Fruit fly (Drosophila melanogaster) whole organism, prepupa: ENCODE data around the gene CG32712.

Experiments used
- Blimp-1 ChIP-seq: fragments of 200-800 bp; sonication (Bioruptor generic); optimal IDR thresholded peaks from 3 replicates; lab custom pipeline; 2017; ENCODE audit warnings: missing biosample characterization, missing genetic modification characterization, mild to moderate bottlenecking, moderate library complexity, missing genetic modification reagents
- CG10631 ChIP-seq: fragments of 200-800 bp; sonication (Bioruptor generic); optimal IDR thresholded peaks from 2 replicates; lab custom pipeline; 2016; ENCODE audit warnings: missing biosample characterization, missing genetic modification characterization
- CG10669 ChIP-seq: fragments of 200-800 bp; sonication (Bioruptor generic); optimal IDR thresholded peaks from 3 replicates; lab custom pipeline; 2018; ENCODE audit warnings: missing biosample characterization, mild to moderate bottlenecking, missing genetic modification characterization, moderate library complexity
- CG11762 ChIP-seq: fragments of 200-800 bp; sonication (Bioruptor generic); optimal IDR thresholded peaks from 3 replicates; lab custom pipeline; 2016; ENCODE audit warnings: missing biosample characterization, missing genetic modification characterization; ENCODE audit not compliant: insufficient read depth
- CG11902 ChIP-seq: fragments of 200-800 bp; sonication (Bioruptor generic); optimal IDR thresholded peaks from 3 replicates; lab custom pipeline; 2016; ENCODE audit warnings: missing biosample characterization, missing genetic modification characterization
- CG1621 ChIP-seq: fragments of 200-800 bp; sonication (Bioruptor generic); optimal IDR thresholded peaks from 3 replicates; lab custom pipeline; 2018; ENCODE audit warnings: missing biosample characterization, mild to moderate bottlenecking, missing genetic modification characterization
- CG16779 ChIP-seq: fragments of 200-800 bp; sonication (Bioruptor generic); optimal IDR thresholded peaks from 3 replicates; lab custom pipeline; 2017; ENCODE audit warnings: missing biosample characterization, mild to moderate bottlenecking, missing genetic modification characterization
- CG3032 ChIP-seq: fragments of 200-800 bp; optimal IDR thresholded peaks from 2 replicates; lab custom pipeline; 2019; ENCODE audit warnings: missing biosample characterization, mild to moderate bottlenecking, missing genetic modification characterization, moderate library complexity
- CG31627 ChIP-seq: fragments of 200-800 bp; sonication (Bioruptor generic); optimal IDR thresholded peaks from 3 replicates; lab custom pipeline; 2016; ENCODE audit warnings: missing biosample characterization, missing genetic modification characterization
- CG34406 ChIP-seq: fragments of 200-800 bp; sonication (Bioruptor generic); optimal IDR thresholded peaks from 3 replicates; lab custom pipeline; 2016; ENCODE audit warnings: missing biosample characterization, missing genetic modification characterization
- CG4318 ChIP-seq: fragments of 200-800 bp; sonication (Bioruptor generic); optimal IDR thresholded peaks from 3 replicates; lab custom pipeline; 2017; ENCODE audit warnings: missing biosample characterization, mild to moderate bottlenecking, missing genetic modification characterization
- CG6276 ChIP-seq: fragments of 200-800 bp; sonication (Bioruptor generic); optimal IDR thresholded peaks from 2 replicates; lab custom pipeline; 2017; ENCODE audit warnings: missing biosample characterization, mild to moderate bottlenecking, missing genetic modification characterization
- CG6792 ChIP-seq: fragments of 200-800 bp; sonication (Bioruptor generic); optimal IDR thresholded peaks from 3 replicates; lab custom pipeline; 2016; ENCODE audit warnings: missing biosample characterization, missing genetic modification characterization
- CG6808 ChIP-seq: fragments of 200-800 bp; sonication (Bioruptor generic); optimal IDR thresholded peaks from 3 replicates; lab custom pipeline; 2017; ENCODE audit warnings: missing biosample characterization, missing genetic modification characterization, mild to moderate bottlenecking, moderate library complexity, missing genetic modification reagents
- CG6854 ChIP-seq: fragments of 200-800 bp; sonication (Bioruptor generic); optimal IDR thresholded peaks from 2 replicates; lab custom pipeline; 2017; ENCODE audit warnings: missing biosample characterization, mild to moderate bottlenecking, missing genetic modification characterization
- CG7368 ChIP-seq: fragments of 200-800 bp; sonication (Bioruptor generic); optimal IDR thresholded peaks from 3 replicates; lab custom pipeline; 2016; ENCODE audit warnings: missing biosample characterization, missing genetic modification characterization
- CG8319 ChIP-seq: fragments of 200-800 bp; sonication (Bioruptor generic); optimal IDR thresholded peaks from 3 replicates; lab custom pipeline; 2016; ENCODE audit warnings: missing biosample characterization, missing genetic modification characterization
- CG8632 ChIP-seq: fragments of 200-800 bp; sonication (Bioruptor generic); optimal IDR thresholded peaks from 3 replicates; lab custom pipeline; 2016; ENCODE audit warnings: missing biosample characterization, missing genetic modification characterization
- Eip78C ChIP-seq: fragments of 200-800 bp; sonication (Bioruptor generic); peaks from one replicate; lab custom pipeline; 2016; ENCODE audit warnings: missing biosample characterization, missing genetic modification characterization
- Eip93F ChIP-seq: fragments of 200-800 bp; sonication (Bioruptor generic); optimal IDR thresholded peaks from 2 replicates; lab custom pipeline; 2016; ENCODE audit warnings: missing biosample characterization, mild to moderate bottlenecking, missing genetic modification characterization
- Ets21C ChIP-seq: fragments of 200-800 bp; sonication (Bioruptor generic); optimal IDR thresholded peaks from 3 replicates; lab custom pipeline; 2016; ENCODE audit warnings: missing biosample characterization, missing genetic modification characterization
- Ets96B ChIP-seq: fragments of 200-800 bp; optimal IDR thresholded peaks from 2 replicates; lab custom pipeline; 2019; ENCODE audit warnings: missing biosample characterization, mild to moderate bottlenecking, missing genetic modification characterization, moderate library complexity
- Gug ChIP-seq: fragments of 200-800 bp; sonication (Bioruptor generic); IDR thresholded peaks from 2 replicates; pipeline ENCODE4 v1.3.6; 2022; ENCODE audit warnings: missing biosample characterization, missing genetic modification characterization
- Hr39 ChIP-seq: fragments of 200-800 bp; sonication (Bioruptor generic); optimal IDR thresholded peaks from 2 replicates; lab custom pipeline; 2016; ENCODE audit warnings: missing biosample characterization, missing genetic modification characterization
- Met ChIP-seq: fragments of 200-800 bp; sonication (Bioruptor generic); optimal IDR thresholded peaks from 3 replicates; lab custom pipeline; 2016; ENCODE audit warnings: missing biosample characterization, missing genetic modification characterization
- Sox15 ChIP-seq: fragments of 200-800 bp; sonication (Bioruptor generic); optimal IDR thresholded peaks from 3 replicates; lab custom pipeline; 2016; ENCODE audit warnings: missing biosample characterization, missing genetic modification characterization
- achi ChIP-seq: fragments of 200-800 bp; sonication (Bioruptor generic); optimal IDR thresholded peaks from 3 replicates; lab custom pipeline; 2016; ENCODE audit warnings: missing biosample characterization, missing genetic modification characterization
- cyc ChIP-seq: fragments of 200-800 bp; sonication (Bioruptor generic); optimal IDR thresholded peaks from 3 replicates; lab custom pipeline; 2016; ENCODE audit warnings: missing biosample characterization, missing genetic modification characterization
- eg ChIP-seq: fragments of 200-800 bp; sonication (Bioruptor generic); IDR thresholded peaks from 3 replicates; pipeline ENCODE4 v1.3.6; 2022; ENCODE audit warnings: missing biosample characterization, missing genetic modification characterization
- esn ChIP-seq: fragments of 200-800 bp; sonication (Bioruptor generic); optimal IDR thresholded peaks from 2 replicates; lab custom pipeline; 2016; ENCODE audit warnings: missing biosample characterization, mild to moderate bottlenecking, missing genetic modification characterization, moderate library complexity
- fd85E ChIP-seq: fragments of 200-800 bp; sonication (Bioruptor generic); optimal IDR thresholded peaks from 3 replicates; lab custom pipeline; 2016; ENCODE audit warnings: missing biosample characterization, missing genetic modification characterization
- fkh ChIP-seq: fragments of 200-800 bp; sonication (Bioruptor generic); optimal IDR thresholded peaks from 3 replicates; lab custom pipeline; 2017; ENCODE audit warnings: missing biosample characterization, mild to moderate bottlenecking, missing genetic modification characterization, moderate library complexity
- net ChIP-seq: fragments of 200-800 bp; sonication (Bioruptor generic); optimal IDR thresholded peaks from 3 replicates; lab custom pipeline; 2016; ENCODE audit warnings: missing biosample characterization, missing genetic modification characterization
- salr ChIP-seq, 2 experiments: fragments of 200-800 bp; sonication (Bioruptor generic); optimal IDR thresholded peaks; 3 replicates each; lab custom pipeline; 2016 to 2018; ENCODE audit warnings: missing biosample characterization in 2 of 2, missing genetic modification characterization in 2 of 2, mild to moderate bottlenecking in 1 of 2
- ss ChIP-seq, 2 experiments: fragments of 200-800 bp; sonication (Bioruptor generic); optimal IDR thresholded peaks; 2 replicates in 1 of 2; 3 replicates in 1 of 2; lab custom pipeline; 2017 to 2018; ENCODE audit warnings: mild to moderate bottlenecking in 2 of 2, missing biosample characterization in 2 of 2, missing genetic modification characterization in 2 of 2, moderate library complexity in 1 of 2
- svp ChIP-seq: fragments of 200-800 bp; sonication (Bioruptor generic); peaks from one replicate; lab custom pipeline; 2016; ENCODE audit warnings: missing biosample characterization, missing genetic modification characterization
- topi ChIP-seq: fragments of 200-800 bp; sonication (Bioruptor generic); optimal IDR thresholded peaks from 3 replicates; lab custom pipeline; 2016; ENCODE audit warnings: missing biosample characterization, missing genetic modification characterization
- vri ChIP-seq: fragments of 200-800 bp; sonication (Bioruptor generic); optimal IDR thresholded peaks from 3 replicates; lab custom pipeline; 2016; ENCODE audit warnings: missing biosample characterization, mild to moderate bottlenecking, missing genetic modification characterization

The CG32712 gene

dm6 chrX:8464378-8465036 lies 30.9 kb upstream of the CG32712 start, which contains the start of gene Sptr (continued):
- TF ChIP-seq CG4318 (GFP tag; lab: Kevin White, UChicago) (peak; percentile 84), eg (GFP tag; lab: Robert Waterston, UW) (peak; percentile 96), vri (GFP tag; lab: Kevin White, UChicago) (peak; percentile 93), Sox15 (GFP tag; lab: Kevin White, UChicago) (peak; percentile 87), CG34406 (peak; percentile 94), Ets21C (peak; percentile 90), net (GFP tag; lab: Kevin White, UChicago) (peak; percentile 95), salr (GFP tag; optimal IDR thresholded peaks at IDR 0.05; lab: Kevin White, UChicago) (peak; percentile 76 to 85), Met (peak; percentile 96), CG10631 (GFP tag; lab: Kevin White, UChicago) (peak; percentile 92), Gug (GFP tag; lab: Robert Waterston, UW) (peak; percentile 91), CG8319 (GFP tag; lab: Kevin White, UChicago) (peak; percentile 92), Hr39 (peak; percentile 90), CG1621 (tag; lab: Kevin White, UChicago) (peak; percentile 91), Eip78C (GFP tag; lab: Kevin White, UChicago) (peak; percentile 99), CG3032 (tag; lab: Kevin White, UChicago) (peak; percentile 95), CG6808 (peak; percentile 92), CG8632 (GFP tag; lab: Kevin White, UChicago) (peak; percentile 96), CG11762 (GFP tag; lab: Kevin White, UChicago) (peak; percentile 92), Blimp-1 (GFP tag; lab: Kevin White, UChicago) (peak; percentile 80), CG6792 (GFP tag; lab: Kevin White, UChicago) (peak; percentile 95), CG10669 (GFP tag; lab: Kevin White, UChicago) (peak; percentile 90), CG16779 (peak; percentile 92), ss (GFP tag; optimal IDR thresholded peaks at IDR 0.05; lab: Kevin White, UChicago) (peak; percentile 92 to 96), cyc (GFP tag; lab: Kevin White, UChicago) (peak; percentile 92), CG11902 (GFP tag; lab: Kevin White, UChicago) (peak; percentile 86), fkh (GFP tag; lab: Kevin White, UChicago) (no peak), achi (peak; percentile 94), topi (peak; percentile 96), svp (GFP tag; lab: Kevin White, UChicago) (peak; percentile 98)

DNA sequence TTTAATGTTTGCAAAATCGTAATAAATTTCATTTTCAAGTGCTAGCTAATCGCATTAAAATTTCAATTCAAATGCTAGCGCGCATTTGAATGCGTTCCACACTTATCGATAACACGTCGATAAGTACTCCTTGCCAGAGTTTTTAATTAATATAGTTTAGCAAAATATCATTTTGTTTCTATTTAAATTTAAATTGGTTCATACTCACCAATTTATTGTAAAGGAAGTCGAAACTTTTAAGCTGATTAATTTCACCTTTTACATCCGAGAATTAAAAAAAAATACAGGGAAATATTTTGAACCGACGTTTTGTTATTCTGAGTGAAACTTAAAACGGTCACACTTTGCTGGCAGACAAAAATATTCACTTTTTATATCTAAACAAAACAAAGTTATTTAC lies 27.5 kb upstream of the CG32712 start, which contains the start of gene Es2:
Gene Es2 (plus strand): TSS at position 333 of the 400 bp plus-strand sequence.
- TF ChIP-seq CG6854 (GFP tag; lab: Kevin White, UChicago): no peak

DNA sequence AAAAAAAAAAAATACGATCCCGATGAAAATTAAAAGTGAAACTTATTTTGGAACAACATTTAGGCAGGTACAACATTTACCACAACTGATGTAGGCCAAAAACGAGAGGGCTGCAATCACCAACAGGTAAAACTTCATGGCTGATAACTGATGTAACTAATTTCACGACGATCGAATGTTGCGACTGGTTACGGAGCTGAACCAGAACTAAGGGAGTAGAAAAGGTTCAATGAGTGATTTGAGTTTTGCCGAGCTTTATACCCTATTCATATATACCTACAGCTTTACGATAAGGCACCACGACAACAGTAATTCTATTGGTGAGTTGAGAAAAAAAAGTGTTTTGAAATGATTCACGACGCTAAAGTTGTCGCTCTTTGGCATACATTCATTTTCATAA lies 27.1 kb upstream of the CG32712 start, which contains the start of gene CG15347:
Gene CG15347 (minus strand): TSS at position 213 of the 400 bp plus-strand sequence.
- peak; percentile 21 for TF ChIP-seq Eip78C (GFP tag; lab: Kevin White, UChicago)
- no peak for TF ChIP-seq CG7368
- no peak for TF ChIP-seq CG6792 (GFP tag; lab: Kevin White, UChicago)
- TF ChIP-seq vri (GFP tag; lab: Kevin White, UChicago): peak; percentile 78
- TF ChIP-seq CG6276 (GFP tag; lab: Kevin White, UChicago): no peak

DNA sequence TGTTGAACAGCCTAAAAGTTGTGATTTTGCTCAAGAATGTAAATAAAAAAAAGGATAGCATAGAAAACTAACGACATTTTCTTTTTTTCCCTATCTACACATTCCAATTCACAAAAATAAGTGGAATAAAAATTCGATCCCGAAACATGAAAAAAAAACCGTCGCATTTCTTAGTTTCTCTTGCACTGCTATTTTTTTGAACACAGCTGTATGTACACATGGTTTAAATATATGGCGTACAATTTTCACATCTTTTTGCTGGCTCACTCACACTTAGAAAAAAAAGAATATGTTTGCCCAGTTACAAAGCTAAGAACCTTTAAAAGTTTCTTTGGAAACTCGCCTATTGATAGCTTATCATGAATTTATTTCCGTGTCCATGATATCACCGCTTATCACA lies 26.6 kb upstream of the CG32712 start:
- TF ChIP-seq CG6808 (no peak), CG31627 (GFP tag; lab: Kevin White, UChicago) (peak; percentile 2), Ets96B (tag; lab: Kevin White, UChicago) (no peak), esn (peak; percentile 19), fd85E (GFP tag; lab: Kevin White, UChicago) (no peak), Eip93F (GFP tag; lab: Kevin White, UChicago) (no peak), achi (no peak), svp (GFP tag; lab: Kevin White, UChicago) (peak; percentile 64)
